Worm (Caenorhabditis elegans): ENCODE measurements around the gene F46C8.8.

ce11 chrX:7586588-7586987, 32.4 kb upstream of the F46C8.8 start:
- TF ChIP-seq athp-1 (tag; optimal IDR thresholded peaks at IDR 0.05), result no peak
- no peak for TF ChIP-seq mcd-1 (GFP tag; IDR thresholded peaks at IDR 0.05)
- TF ChIP-seq ets-4 (GFP tag; optimal IDR thresholded peaks at IDR 0.05), result no peak
- TF ChIP-seq F57A8.1 (GFP tag; optimal IDR thresholded peaks at IDR 0.05), result no peak

All from whole organism, young adult.